Fruit fly (Drosophila melanogaster): Measurements from ENCODE around the gene kst.

Gene kst

dm6 chr3L:3406307-3407061 lies 69.8 kb downstream of the kst start (continued):
- TF ChIP-seq CG4318 (GFP tag; optimal IDR thresholded peaks at IDR 0.05) (no peak), CG7368 (GFP tag; optimal IDR thresholded peaks at IDR 0.05) (no peak), eg (GFP tag; IDR thresholded peaks at IDR 0.05) (no peak), Sox102F (GFP tag; optimal IDR thresholded peaks at IDR 0.05) (no peak)

- TF ChIP-seq svp (GFP tag) (peak; percentile 59), Hr38 (GFP tag; optimal IDR thresholded peaks at IDR 0.05) (no peak), cyc (GFP tag; optimal IDR thresholded peaks at IDR 0.05) (no peak), CG9139 (GFP tag; optimal IDR thresholded peaks at IDR 0.05) (no peak)
Observed at dm6 chr3L:3407481-3407880, 70.8 kb downstream of the kst start.

dm6 chr3L:3408231-3408630 lies 71.6 kb downstream of the kst start:
- no peak for TF ChIP-seq Gug (GFP tag; IDR thresholded peaks at IDR 0.05)
- no peak for TF ChIP-seq CG11902 (GFP tag; optimal IDR thresholded peaks at IDR 0.05)
- peak; percentile 48 for TF ChIP-seq Eip78C (GFP tag)
- no peak for TF ChIP-seq topi (GFP tag; optimal IDR thresholded peaks at IDR 0.05)

- TF ChIP-seq net (GFP tag; optimal IDR thresholded peaks at IDR 0.05) = peak; percentile 6
- no peak for TF ChIP-seq CG6276 (GFP tag; optimal IDR thresholded peaks at IDR 0.05)
- no peak for TF ChIP-seq CG8119 (GFP tag; IDR thresholded peaks at IDR 0.05)
Observed at dm6 chr3L:3408796-3409625, 72.4 kb downstream of the kst start.

dm6 chr3L:3409626-3410301 lies 73.1 kb downstream of the kst start:
- TF ChIP-seq CG11902 (GFP tag; optimal IDR thresholded peaks at IDR 0.05) (no peak), Lpt (GFP tag; optimal IDR thresholded peaks at IDR 0.05) (no peak), Eip78C (GFP tag) (peak; percentile 6), CG11762 (GFP tag; optimal IDR thresholded peaks at IDR 0.05; ENCODE audit: insufficient read depth) (no peak), pdm3 (GFP tag; optimal IDR thresholded peaks at IDR 0.05) (no peak), CG6854 (GFP tag; optimal IDR thresholded peaks at IDR 0.05) (no peak), CG1621 (tag; optimal IDR thresholded peaks at IDR 0.05) (peak; percentile 25), CG6808 (GFP tag; optimal IDR thresholded peaks at IDR 0.05) (no peak), Ets96B (tag; optimal IDR thresholded peaks at IDR 0.05) (no peak), CG31627 (GFP tag; optimal IDR thresholded peaks at IDR 0.05) (no peak), esn (GFP tag; optimal IDR thresholded peaks at IDR 0.05) (no peak), OdsH (GFP tag; optimal IDR thresholded peaks at IDR 0.05) (no peak), svp (GFP tag) (no peak), CG7368 (GFP tag; optimal IDR thresholded peaks at IDR 0.05) (no peak), Sox14 (GFP tag; optimal IDR thresholded peaks at IDR 0.05) (no peak), dsx (GFP tag; optimal IDR thresholded peaks at IDR 0.05; ENCODE audit: poor library complexity, severe bottlenecking) (peak; percentile 48)

- no peak for TF ChIP-seq OdsH (GFP tag; optimal IDR thresholded peaks at IDR 0.05)
- peak; percentile 19 for TF ChIP-seq fkh (GFP tag; optimal IDR thresholded peaks at IDR 0.05)
- no peak for TF ChIP-seq CG7368 (GFP tag; optimal IDR thresholded peaks at IDR 0.05)
Observed at dm6 chr3L:3410978-3411629, 74.4 kb downstream of the kst start.

All from whole organism, prepupa.